Fruit fly (Drosophila melanogaster): ENCODE data around the gene Ir67a.

The Ir67a gene

dm6 chr3L:9556666-9557065 is 12.9 kb upstream of the Ir67a start:
- TF ChIP-seq CG12768 (GFP tag; optimal IDR thresholded peaks at IDR 0.05): no peak
- no peak for TF ChIP-seq CG1620 (GFP tag; optimal IDR thresholded peaks at IDR 0.05)
- no peak for TF ChIP-seq CG5204 (GFP tag; optimal IDR thresholded peaks at IDR 0.05)
- TF ChIP-seq Crg-1 (GFP tag; optimal IDR thresholded peaks at IDR 0.05): no peak

- no peak for TF ChIP-seq bab1 (GFP tag; optimal IDR thresholded peaks at IDR 0.05)
- TF ChIP-seq pad (GFP tag; optimal IDR thresholded peaks at IDR 0.05): no peak
- TF ChIP-seq Crg-1 (GFP tag; optimal IDR thresholded peaks at IDR 0.05): no peak
- TF ChIP-seq CG7045 (GFP tag; optimal IDR thresholded peaks at IDR 0.05): no peak
- no peak for TF ChIP-seq Mnt (GFP tag; optimal IDR thresholded peaks at IDR 0.05)
- TF ChIP-seq CG7101 (tag; optimal IDR thresholded peaks at IDR 0.05): no peak
These were observed 11.2 kb upstream of the Ir67a start for dm6 chr3L:9555004-9555403.

- peak; percentile 13 for TF ChIP-seq tj (GFP tag; optimal IDR thresholded peaks at IDR 0.05)
- TF ChIP-seq CG1620 (GFP tag; optimal IDR thresholded peaks at IDR 0.05): no peak
- no peak for TF ChIP-seq Crg-1 (GFP tag; optimal IDR thresholded peaks at IDR 0.05)
- TF ChIP-seq bab1 (GFP tag; optimal IDR thresholded peaks at IDR 0.05): peak; percentile 82
- TF ChIP-seq CG11617 (GFP tag; optimal IDR thresholded peaks at IDR 0.05): no peak
- peak; percentile 17 for TF ChIP-seq CG12768 (GFP tag; optimal IDR thresholded peaks at IDR 0.05)
These were observed 8.5 kb upstream of the Ir67a start for dm6 chr3L:9552190-9552809.

- TF ChIP-seq tj (GFP tag; optimal IDR thresholded peaks at IDR 0.05): peak; percentile 78
- no peak for TF ChIP-seq Crg-1 (GFP tag; optimal IDR thresholded peaks at IDR 0.05)
These were observed 7.2 kb upstream of the Ir67a start for dm6 chr3L:9550873-9551580.

dm6 chr3L:9549690-9550303 is 6.0 kb upstream of the Ir67a start:
- TF ChIP-seq Mnt (GFP tag; optimal IDR thresholded peaks at IDR 0.05): no peak
- no peak for TF ChIP-seq Crg-1 (GFP tag; optimal IDR thresholded peaks at IDR 0.05)
- TF ChIP-seq bab1 (GFP tag; optimal IDR thresholded peaks at IDR 0.05): no peak
- TF ChIP-seq pad (GFP tag; optimal IDR thresholded peaks at IDR 0.05): no peak
- TF ChIP-seq CG14711 (tag; optimal IDR thresholded peaks at IDR 0.05): no peak
- no peak for TF ChIP-seq toe (GFP tag; optimal IDR thresholded peaks at IDR 0.05)
- no peak for TF ChIP-seq ovo (GFP tag; optimal IDR thresholded peaks at IDR 0.05)
- no peak for TF ChIP-seq cnc (optimal IDR thresholded peaks at IDR 0.05)
- no peak for TF ChIP-seq tj (GFP tag; optimal IDR thresholded peaks at IDR 0.05)
- TF ChIP-seq CG1620 (GFP tag; optimal IDR thresholded peaks at IDR 0.05): no peak

- no peak for TF ChIP-seq CG33017 (tag; optimal IDR thresholded peaks at IDR 0.05)
- TF ChIP-seq Mnt (GFP tag; optimal IDR thresholded peaks at IDR 0.05): no peak
- TF ChIP-seq tj (GFP tag; optimal IDR thresholded peaks at IDR 0.05): no peak
- TF ChIP-seq pad (GFP tag; optimal IDR thresholded peaks at IDR 0.05): no peak
- no peak for TF ChIP-seq CG14711 (tag; optimal IDR thresholded peaks at IDR 0.05)
- no peak for TF ChIP-seq Crg-1 (GFP tag; optimal IDR thresholded peaks at IDR 0.05)
- no peak for TF ChIP-seq CG5204 (GFP tag; optimal IDR thresholded peaks at IDR 0.05)
- TF ChIP-seq CG7045 (GFP tag; optimal IDR thresholded peaks at IDR 0.05): no peak
- no peak for TF ChIP-seq kay (GFP tag; ENCODE audit: borderline replicate concordance)
- TF ChIP-seq Hr96 (GFP tag; optimal IDR thresholded peaks at IDR 0.05): no peak
- TF ChIP-seq bab1 (GFP tag; optimal IDR thresholded peaks at IDR 0.05): no peak
- TF ChIP-seq cic (GFP tag; optimal IDR thresholded peaks at IDR 0.05): no peak
- no peak for TF ChIP-seq CG1620 (GFP tag; optimal IDR thresholded peaks at IDR 0.05)
- TF ChIP-seq ovo (GFP tag; optimal IDR thresholded peaks at IDR 0.05): no peak
These were observed 5.0 kb upstream of the Ir67a start for dm6 chr3L:9548800-9549199.

dm6 chr3L:9547910-9548309 is 4.1 kb upstream of the Ir67a start:
- TF ChIP-seq cic (GFP tag; optimal IDR thresholded peaks at IDR 0.05): no peak
- TF ChIP-seq CG14711 (tag; optimal IDR thresholded peaks at IDR 0.05): no peak
- TF ChIP-seq tj (GFP tag; optimal IDR thresholded peaks at IDR 0.05): peak; percentile 78
- TF ChIP-seq toe (GFP tag; optimal IDR thresholded peaks at IDR 0.05): no peak
- TF ChIP-seq Crg-1 (GFP tag; optimal IDR thresholded peaks at IDR 0.05): no peak
- no peak for TF ChIP-seq bab1 (GFP tag; optimal IDR thresholded peaks at IDR 0.05)

dm6 chr3L:9546875-9547324 is 3.1 kb upstream of the Ir67a start, which contains the start of gene CG42673:
Gene CG42673, plus strand, starts transcription at chr3L:9547220.
- TF ChIP-seq CG7101 (tag; optimal IDR thresholded peaks at IDR 0.05) (no peak), ovo (GFP tag; optimal IDR thresholded peaks at IDR 0.05) (no peak), Clk (GFP tag; optimal IDR thresholded peaks at IDR 0.05) (peak; percentile 10), CG1620 (GFP tag; optimal IDR thresholded peaks at IDR 0.05) (no peak), Hr96 (GFP tag; optimal IDR thresholded peaks at IDR 0.05) (no peak), cnc (optimal IDR thresholded peaks at IDR 0.05) (no peak), kay (GFP tag; ENCODE audit: borderline replicate concordance) (no peak), CG5204 (GFP tag; optimal IDR thresholded peaks at IDR 0.05) (no peak), CG11617 (GFP tag; optimal IDR thresholded peaks at IDR 0.05) (no peak), CG14711 (tag; optimal IDR thresholded peaks at IDR 0.05) (no peak), tj (GFP tag; optimal IDR thresholded peaks at IDR 0.05) (peak; percentile 63), Crg-1 (GFP tag; optimal IDR thresholded peaks at IDR 0.05) (no peak), cic (GFP tag; optimal IDR thresholded peaks at IDR 0.05) (no peak), CG7045 (GFP tag; optimal IDR thresholded peaks at IDR 0.05) (no peak), CG33017 (tag; optimal IDR thresholded peaks at IDR 0.05) (no peak), bab1 (GFP tag; optimal IDR thresholded peaks at IDR 0.05) (no peak), toe (GFP tag; optimal IDR thresholded peaks at IDR 0.05) (no peak), pad (GFP tag; optimal IDR thresholded peaks at IDR 0.05) (no peak), Mnt (GFP tag; optimal IDR thresholded peaks at IDR 0.05) (peak; percentile 93), CG12768 (GFP tag; optimal IDR thresholded peaks at IDR 0.05) (no peak)
